Fruit fly (Drosophila melanogaster) whole organism, prepupa: ENCODE data around the gene CG15742.

Experiments used
- Blimp-1 ChIP-seq: fragments of 200-800 bp; sonication (Bioruptor generic); optimal IDR thresholded peaks from 3 replicates; lab custom pipeline; 2017; ENCODE audit warnings: missing biosample characterization, missing genetic modification characterization, mild to moderate bottlenecking, moderate library complexity, missing genetic modification reagents
- CG10631 ChIP-seq: fragments of 200-800 bp; sonication (Bioruptor generic); optimal IDR thresholded peaks from 2 replicates; lab custom pipeline; 2016; ENCODE audit warnings: missing biosample characterization, missing genetic modification characterization
- CG11294 ChIP-seq: fragments of 200-800 bp; sonication (Bioruptor generic); IDR thresholded peaks from 2 replicates; pipeline ENCODE4 v1.3.6; 2022; ENCODE audit warnings: missing biosample characterization, missing genetic modification characterization
- CG11762 ChIP-seq: fragments of 200-800 bp; sonication (Bioruptor generic); optimal IDR thresholded peaks from 3 replicates; lab custom pipeline; 2016; ENCODE audit warnings: missing biosample characterization, missing genetic modification characterization; ENCODE audit not compliant: insufficient read depth
- CG11902 ChIP-seq: fragments of 200-800 bp; sonication (Bioruptor generic); optimal IDR thresholded peaks from 3 replicates; lab custom pipeline; 2016; ENCODE audit warnings: missing biosample characterization, missing genetic modification characterization
- CG1621 ChIP-seq: fragments of 200-800 bp; sonication (Bioruptor generic); optimal IDR thresholded peaks from 3 replicates; lab custom pipeline; 2018; ENCODE audit warnings: missing biosample characterization, mild to moderate bottlenecking, missing genetic modification characterization
- CG16779 ChIP-seq: fragments of 200-800 bp; sonication (Bioruptor generic); optimal IDR thresholded peaks from 3 replicates; lab custom pipeline; 2017; ENCODE audit warnings: missing biosample characterization, mild to moderate bottlenecking, missing genetic modification characterization
- CG3032 ChIP-seq: fragments of 200-800 bp; optimal IDR thresholded peaks from 2 replicates; lab custom pipeline; 2019; ENCODE audit warnings: missing biosample characterization, mild to moderate bottlenecking, missing genetic modification characterization, moderate library complexity
- CG32006 ChIP-seq: fragments of 200-800 bp; sonication (Bioruptor generic); optimal IDR thresholded peaks from 3 replicates; lab custom pipeline; 2017; ENCODE audit warnings: missing biosample characterization, mild to moderate bottlenecking, missing genetic modification characterization
- CG34406 ChIP-seq: fragments of 200-800 bp; sonication (Bioruptor generic); optimal IDR thresholded peaks from 3 replicates; lab custom pipeline; 2016; ENCODE audit warnings: missing biosample characterization, missing genetic modification characterization
- CG6792 ChIP-seq: fragments of 200-800 bp; sonication (Bioruptor generic); optimal IDR thresholded peaks from 3 replicates; lab custom pipeline; 2016; ENCODE audit warnings: missing biosample characterization, missing genetic modification characterization
- CG6808 ChIP-seq: fragments of 200-800 bp; sonication (Bioruptor generic); optimal IDR thresholded peaks from 3 replicates; lab custom pipeline; 2017; ENCODE audit warnings: missing biosample characterization, missing genetic modification characterization, mild to moderate bottlenecking, moderate library complexity, missing genetic modification reagents
- CG6854 ChIP-seq: fragments of 200-800 bp; sonication (Bioruptor generic); optimal IDR thresholded peaks from 2 replicates; lab custom pipeline; 2017; ENCODE audit warnings: missing biosample characterization, mild to moderate bottlenecking, missing genetic modification characterization
- CG8319 ChIP-seq: fragments of 200-800 bp; sonication (Bioruptor generic); optimal IDR thresholded peaks from 3 replicates; lab custom pipeline; 2016; ENCODE audit warnings: missing biosample characterization, missing genetic modification characterization
- CG8632 ChIP-seq: fragments of 200-800 bp; sonication (Bioruptor generic); optimal IDR thresholded peaks from 3 replicates; lab custom pipeline; 2016; ENCODE audit warnings: missing biosample characterization, missing genetic modification characterization
- Eip75B ChIP-seq: fragments of 200-800 bp; sonication (Bioruptor generic); optimal IDR thresholded peaks from 3 replicates; lab custom pipeline; 2016; ENCODE audit warnings: missing biosample characterization, missing genetic modification characterization
- Eip78C ChIP-seq: fragments of 200-800 bp; sonication (Bioruptor generic); peaks from one replicate; lab custom pipeline; 2016; ENCODE audit warnings: missing biosample characterization, missing genetic modification characterization
- Eip93F ChIP-seq: fragments of 200-800 bp; sonication (Bioruptor generic); optimal IDR thresholded peaks from 2 replicates; lab custom pipeline; 2016; ENCODE audit warnings: missing biosample characterization, mild to moderate bottlenecking, missing genetic modification characterization
- Ets21C ChIP-seq: fragments of 200-800 bp; sonication (Bioruptor generic); optimal IDR thresholded peaks from 3 replicates; lab custom pipeline; 2016; ENCODE audit warnings: missing biosample characterization, missing genetic modification characterization
- Ets96B ChIP-seq: fragments of 200-800 bp; optimal IDR thresholded peaks from 2 replicates; lab custom pipeline; 2019; ENCODE audit warnings: missing biosample characterization, mild to moderate bottlenecking, missing genetic modification characterization, moderate library complexity
- Gug ChIP-seq: fragments of 200-800 bp; sonication (Bioruptor generic); IDR thresholded peaks from 2 replicates; pipeline ENCODE4 v1.3.6; 2022; ENCODE audit warnings: missing biosample characterization, missing genetic modification characterization
- Hr38 ChIP-seq: sonication (Bioruptor generic); optimal IDR thresholded peaks from 2 replicates; lab custom pipeline; 2016; ENCODE audit warnings: missing biosample characterization, missing genetic modification characterization
- Hr4 ChIP-seq: fragments of 200-800 bp; sonication (Bioruptor generic); optimal IDR thresholded peaks from 3 replicates; lab custom pipeline; 2016; ENCODE audit warnings: missing biosample characterization, missing genetic modification characterization
- OdsH ChIP-seq: fragments of 200-800 bp; sonication (Bioruptor generic); optimal IDR thresholded peaks from 3 replicates; lab custom pipeline; 2016; ENCODE audit warnings: missing biosample characterization, missing genetic modification characterization
- Smox ChIP-seq: fragments of 200-800 bp; sonication (Bioruptor generic); optimal IDR thresholded peaks from 3 replicates; lab custom pipeline; 2016; ENCODE audit warnings: missing biosample characterization, missing genetic modification characterization
- Sox102F ChIP-seq: fragments of 200-800 bp; sonication (Bioruptor generic); optimal IDR thresholded peaks from 2 replicates; lab custom pipeline; 2016; ENCODE audit warnings: missing biosample characterization, mild to moderate bottlenecking, missing genetic modification characterization
- Sox14 ChIP-seq: fragments of 200-800 bp; sonication (Bioruptor generic); optimal IDR thresholded peaks from 3 replicates; lab custom pipeline; 2016; ENCODE audit warnings: missing biosample characterization, missing genetic modification characterization
- acj6 ChIP-seq: fragments of 200-800 bp; sonication (Bioruptor generic); optimal IDR thresholded peaks from 3 replicates; lab custom pipeline; 2016; ENCODE audit warnings: missing biosample characterization, missing genetic modification characterization
- dac ChIP-seq: fragments of 200-800 bp; sonication (Bioruptor generic); optimal IDR thresholded peaks from 2 replicates; lab custom pipeline; 2017; ENCODE audit warnings: missing biosample characterization, mild to moderate bottlenecking, missing genetic modification characterization
- dsx ChIP-seq: fragments of 200-800 bp; optimal IDR thresholded peaks from 3 replicates; lab custom pipeline; 2019; ENCODE audit warnings: missing biosample characterization, mild to moderate bottlenecking, missing genetic modification characterization, moderate library complexity; ENCODE audit not compliant: poor library complexity, severe bottlenecking
- eg ChIP-seq: fragments of 200-800 bp; sonication (Bioruptor generic); IDR thresholded peaks from 3 replicates; pipeline ENCODE4 v1.3.6; 2022; ENCODE audit warnings: missing biosample characterization, missing genetic modification characterization
- fd59A ChIP-seq: fragments of 200-800 bp; sonication (Bioruptor generic); optimal IDR thresholded peaks from 2 replicates; lab custom pipeline; 2017; ENCODE audit warnings: missing biosample characterization, mild to moderate bottlenecking, missing genetic modification characterization, missing genetic modification reagents
- fkh ChIP-seq: fragments of 200-800 bp; sonication (Bioruptor generic); optimal IDR thresholded peaks from 3 replicates; lab custom pipeline; 2017; ENCODE audit warnings: missing biosample characterization, mild to moderate bottlenecking, missing genetic modification characterization, moderate library complexity
- lz ChIP-seq: fragments of 200-800 bp; sonication (Bioruptor generic); optimal IDR thresholded peaks from 3 replicates; lab custom pipeline; 2016; ENCODE audit warnings: missing biosample characterization, missing genetic modification characterization
- ss ChIP-seq, 2 experiments: fragments of 200-800 bp; sonication (Bioruptor generic); optimal IDR thresholded peaks; 2 replicates in 1 of 2; 3 replicates in 1 of 2; lab custom pipeline; 2017 to 2018; ENCODE audit warnings: mild to moderate bottlenecking in 2 of 2, missing biosample characterization in 2 of 2, missing genetic modification characterization in 2 of 2, moderate library complexity in 1 of 2
- svp ChIP-seq: fragments of 200-800 bp; sonication (Bioruptor generic); peaks from one replicate; lab custom pipeline; 2016; ENCODE audit warnings: missing biosample characterization, missing genetic modification characterization
- vri ChIP-seq: fragments of 200-800 bp; sonication (Bioruptor generic); optimal IDR thresholded peaks from 3 replicates; lab custom pipeline; 2016; ENCODE audit warnings: missing biosample characterization, mild to moderate bottlenecking, missing genetic modification characterization

Gene CG15742

DNA sequence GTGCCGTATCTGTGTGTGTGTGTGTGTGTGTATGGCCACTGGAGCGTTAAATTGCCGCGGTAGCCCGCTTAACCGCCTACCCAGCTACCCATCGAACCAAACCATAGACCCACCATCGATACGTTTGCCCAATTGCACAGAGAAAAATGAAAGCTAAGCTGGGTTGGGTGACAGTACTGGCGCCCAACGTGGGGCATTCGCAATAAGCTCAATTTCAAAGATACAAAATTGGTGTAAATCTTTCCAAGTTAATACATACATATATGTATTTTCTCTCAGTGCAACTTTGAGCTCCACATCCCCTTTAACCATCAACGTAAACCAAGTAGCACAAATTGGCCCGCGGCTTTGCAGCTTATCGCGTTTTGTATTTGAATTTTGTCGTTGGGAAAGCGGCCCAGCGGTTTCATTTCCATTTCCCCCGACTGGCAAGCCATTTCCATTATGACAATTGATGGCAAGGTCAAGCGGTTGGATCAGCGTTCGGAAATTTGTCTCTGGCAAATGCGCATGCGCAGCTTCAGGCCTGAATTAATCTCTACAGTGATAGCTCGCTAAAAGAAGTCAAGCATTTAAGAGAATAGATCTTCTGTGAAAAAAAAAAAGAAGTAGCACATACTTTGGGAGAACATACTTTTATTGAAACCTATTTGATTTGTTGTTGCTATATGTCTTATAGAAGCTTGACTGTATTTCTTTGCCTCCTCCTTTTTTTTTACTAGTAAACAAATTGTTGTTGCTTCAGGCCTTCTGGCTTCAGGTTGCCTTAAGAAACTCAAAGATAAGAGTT lies 25.7 kb downstream of the CG15742 start (continued):
- TF ChIP-seq Blimp-1 (GFP tag; lab: Kevin White, UChicago), result no peak
- no peak for TF ChIP-seq Sox14 (GFP tag; lab: Kevin White, UChicago)
- TF ChIP-seq dsx, result no peak
- no peak for TF ChIP-seq CG3032 (tag; lab: Kevin White, UChicago)
- TF ChIP-seq CG6808 (GFP tag; lab: Kevin White, UChicago), result no peak
- TF ChIP-seq acj6 (GFP tag; lab: Kevin White, UChicago), result peak; percentile 33
- TF ChIP-seq CG11294, result peak; percentile 65
- TF ChIP-seq Ets96B, result no peak
- TF ChIP-seq Gug, result peak; percentile 58
- TF ChIP-seq Smox (GFP tag; lab: Kevin White, UChicago), result no peak
- TF ChIP-seq CG10631 (GFP tag; lab: Kevin White, UChicago), result peak; percentile 20
- peak; percentile 7 for TF ChIP-seq lz (GFP tag; lab: Kevin White, UChicago)
- no peak for TF ChIP-seq Ets21C
- TF ChIP-seq vri (GFP tag; lab: Kevin White, UChicago), result no peak
- no peak for TF ChIP-seq Hr38 (GFP tag; lab: Kevin White, UChicago)
- no peak for TF ChIP-seq fd59A (GFP tag; lab: Kevin White, UChicago)
- peak; percentile 61 for TF ChIP-seq dac
- peak; percentile 61 for TF ChIP-seq Eip78C (GFP tag; lab: Kevin White, UChicago)
- peak; percentile 68 for TF ChIP-seq Hr4 (GFP tag; lab: Kevin White, UChicago)
- no peak for TF ChIP-seq CG8632 (GFP tag; lab: Kevin White, UChicago)

DNA sequence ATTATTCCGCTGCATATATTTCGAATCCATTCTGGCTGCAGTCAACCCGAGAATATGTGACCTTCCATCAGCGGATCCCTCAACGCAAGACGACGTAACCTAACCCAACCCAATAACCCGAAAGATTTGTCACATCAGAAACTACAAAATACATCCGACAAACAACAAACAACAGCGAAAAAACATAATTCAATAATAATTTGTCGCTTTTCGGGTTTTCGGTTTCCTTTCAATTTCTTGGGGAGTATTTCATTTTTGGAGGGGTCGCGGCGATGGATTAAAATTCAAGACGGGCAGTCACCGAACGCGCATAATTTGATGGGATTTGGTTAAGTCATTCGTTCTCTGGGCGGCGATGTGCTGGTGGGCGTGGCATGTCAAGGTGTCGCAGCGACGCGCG lies 27.3 kb downstream of the CG15742 start:
- TF ChIP-seq svp (GFP tag; lab: Kevin White, UChicago), result peak; percentile 28
- no peak for TF ChIP-seq Eip93F (GFP tag; lab: Kevin White, UChicago)

DNA sequence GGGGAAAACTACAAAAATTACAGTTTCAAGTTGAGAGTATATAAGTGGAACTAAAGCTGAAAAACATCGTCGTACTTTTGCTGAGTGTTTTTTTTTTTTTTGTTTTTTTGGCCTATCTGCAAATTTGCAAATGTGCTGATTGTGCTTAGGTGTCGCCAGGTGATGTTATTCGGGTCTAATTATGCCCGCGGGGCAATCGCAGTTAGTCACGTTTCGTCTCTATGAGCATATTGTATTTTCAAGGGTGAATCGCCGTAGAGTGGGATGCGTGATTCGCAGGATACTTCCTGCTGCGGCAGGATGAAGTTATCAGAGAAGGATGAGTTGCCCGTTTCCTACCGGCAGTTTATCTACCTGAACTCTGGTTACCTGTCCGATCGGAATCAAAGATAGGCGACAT lies 28.5 kb downstream of the CG15742 start:
- TF ChIP-seq CG6808 (GFP tag; lab: Kevin White, UChicago) (no peak), ss (GFP tag; optimal IDR thresholded peaks at IDR 0.05; lab: Kevin White, UChicago) (no peak), dsx (no peak), Sox102F (GFP tag; lab: Kevin White, UChicago) (no peak), Eip75B (GFP tag; lab: Kevin White, UChicago) (no peak), CG11902 (GFP tag; lab: Kevin White, UChicago) (no peak), dac (no peak), Eip93F (GFP tag; lab: Kevin White, UChicago) (no peak), CG8632 (GFP tag; lab: Kevin White, UChicago) (no peak), Hr4 (GFP tag; lab: Kevin White, UChicago) (no peak), CG32006 (no peak), CG8319 (GFP tag; lab: Kevin White, UChicago) (no peak), CG11762 (GFP tag; lab: Kevin White, UChicago) (no peak), eg (no peak), OdsH (GFP tag; lab: Kevin White, UChicago) (no peak), CG1621 (tag; lab: Kevin White, UChicago) (no peak)

DNA sequence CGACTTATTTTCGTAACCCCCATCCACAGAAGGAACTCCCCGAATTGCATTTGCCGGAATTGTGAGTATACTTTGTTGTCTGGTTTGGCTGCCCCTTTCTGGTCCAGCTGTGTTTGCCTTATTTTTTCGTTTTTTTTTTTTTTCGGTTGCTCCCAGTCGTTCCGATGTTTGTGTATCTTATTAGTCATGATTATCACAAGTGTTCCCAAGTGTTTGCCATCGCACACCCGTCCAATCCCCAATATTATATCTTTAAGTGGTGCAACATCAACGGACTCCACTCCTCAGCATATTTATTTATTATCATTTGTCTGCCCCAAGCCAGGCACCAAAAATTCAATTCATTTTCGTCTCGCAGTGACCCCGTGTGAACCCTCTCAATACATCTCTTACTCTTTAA lies 29.1 kb downstream of the CG15742 start:
- TF ChIP-seq CG6792, result no peak
- TF ChIP-seq fkh (GFP tag; lab: Kevin White, UChicago), result peak; percentile 56
- no peak for TF ChIP-seq CG6854 (GFP tag; lab: Kevin White, UChicago)
- peak; percentile 16 for TF ChIP-seq svp (GFP tag; lab: Kevin White, UChicago)
- TF ChIP-seq CG34406, result no peak
- TF ChIP-seq vri (GFP tag; lab: Kevin White, UChicago), result peak; percentile 29
- no peak for TF ChIP-seq CG16779
- no peak for TF ChIP-seq Hr4 (GFP tag; lab: Kevin White, UChicago)
